Worm (Caenorhabditis elegans) whole organism, L4 larva: ENCODE data around the gene C14H10.2.

Source experiments
- F37D6.2 ChIP-seq: sonication (generic microtip); optimal IDR thresholded peaks from 2 replicates; lab custom pipeline; 2016; ENCODE audit warnings: mild to moderate bottlenecking, missing genetic modification characterization, missing compliant biosample characterization
- daf-12 ChIP-seq: fragments of 150-350 bp; optimal IDR thresholded peaks from 2 replicates; lab custom pipeline; 2014; ENCODE audit warnings: missing biosample characterization, missing genetic modification reagents, missing genetic modification characterization
- nhr-11 ChIP-seq: fragments of 150-350 bp; optimal IDR thresholded peaks from 2 replicates; lab custom pipeline; 2014; ENCODE audit warnings: missing biosample characterization, missing genetic modification characterization
- snpc-4 ChIP-seq: fragments of 150-350 bp; optimal IDR thresholded peaks from 2 replicates; lab custom pipeline; 2014; ENCODE audit warnings: missing biosample characterization, missing genetic modification characterization

ce11 chrX:10273392-10273791, 20.7 kb upstream of the C14H10.2 start, which contains the start of gene F41E7.2:
- TF ChIP-seq snpc-4 (tag; lab: Kevin White, UChicago) (no peak), daf-12 (tag; lab: Kevin White, UChicago) (no peak), nhr-11 (tag; lab: Kevin White, UChicago) (no peak), F37D6.2 (no peak)
